Worm (Caenorhabditis elegans): Measurements from ENCODE around the gene T27F7.12.

DNA sequence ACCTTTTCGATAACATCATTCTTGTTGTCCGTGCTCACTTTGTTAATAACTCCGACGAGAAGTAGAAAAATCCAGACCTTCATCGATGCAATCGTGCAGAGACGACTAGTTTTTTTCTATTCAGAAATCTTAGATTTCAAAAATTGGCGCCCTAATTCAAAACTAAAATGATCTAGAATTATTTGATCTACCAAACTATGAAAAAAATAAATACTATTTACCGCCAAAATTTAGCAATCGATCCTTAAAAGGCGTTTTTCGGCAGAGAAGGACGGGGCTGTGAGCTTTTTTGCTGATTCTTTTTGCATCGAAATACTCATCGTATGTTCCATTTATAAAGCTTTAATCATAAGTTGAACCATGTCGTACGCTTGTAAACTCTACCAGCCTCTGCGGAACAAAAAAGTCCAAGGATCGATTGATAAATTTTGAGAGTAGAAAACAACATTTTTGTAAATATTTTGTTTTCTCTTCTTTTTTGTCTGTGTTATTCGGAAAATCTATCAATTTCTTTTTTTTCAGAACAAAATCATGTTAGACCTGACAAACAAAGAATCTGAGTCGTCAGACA is 40.4 kb upstream of the T27F7.12 start, which contains the start of the genes try-1 and zyg-12:
- TF ChIP-seq flh-1 (GFP tag; optimal IDR thresholded peaks at IDR 0.05) (no peak), bed-3 (GFP tag; optimal IDR thresholded peaks at IDR 0.05) (no peak), pha-4 (tag; optimal IDR thresholded peaks at IDR 0.05) (no peak), cnd-1 (tag; optimal IDR thresholded peaks at IDR 0.05) (no peak), nhr-28 (tag; optimal IDR thresholded peaks at IDR 0.05) (no peak), sptf-1 (tag; optimal IDR thresholded peaks at IDR 0.05) (no peak)

Data from whole organism, mixed stage, embryonic.